Fruit fly (Drosophila melanogaster): ENCODE data around the gene CG4872.

DNA sequence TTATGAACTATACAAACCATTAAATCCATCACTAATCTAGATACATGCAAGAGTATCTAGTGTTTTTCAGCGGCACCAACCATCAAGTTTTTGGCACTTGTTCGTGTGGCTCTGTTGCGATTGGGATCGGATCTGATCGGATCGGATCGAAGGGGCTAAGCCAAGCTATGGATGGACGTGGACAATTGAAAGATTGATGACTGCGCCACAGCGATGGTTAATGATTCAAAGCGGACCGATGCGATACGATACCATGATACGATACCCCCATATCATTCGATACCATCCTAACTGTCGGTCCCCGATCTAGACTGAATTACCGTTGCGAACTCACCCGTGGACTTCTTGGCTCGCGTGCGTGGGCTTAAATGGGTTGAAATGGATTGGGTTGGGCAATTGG, 26.5 kb downstream of the CG4872 start:
- no peak for TF ChIP-seq CTCF (optimal IDR thresholded peaks at IDR 0.05)
- TF ChIP-seq CG8478 (optimal IDR thresholded peaks at IDR 0.05) = no peak

All from S2 (cell line).